Fruit fly (Drosophila melanogaster) Kc167 (cell line): ENCODE data around the gene CAH6.

Source experiments
- Sin3A ChIP-seq: fragments of >200 bp; optimal IDR thresholded peaks from 2 replicates; lab custom pipeline; 2018; ENCODE audit warnings: missing external identifiers
- h ChIP-seq: fragments of >200 bp; optimal IDR thresholded peaks from 3 replicates; lab custom pipeline; 2018; ENCODE audit warnings: missing external identifiers
- insv ChIP-seq: fragments of >200 bp; optimal IDR thresholded peaks from 3 replicates; lab custom pipeline; 2018; ENCODE audit warnings: missing external identifiers

DNA sequence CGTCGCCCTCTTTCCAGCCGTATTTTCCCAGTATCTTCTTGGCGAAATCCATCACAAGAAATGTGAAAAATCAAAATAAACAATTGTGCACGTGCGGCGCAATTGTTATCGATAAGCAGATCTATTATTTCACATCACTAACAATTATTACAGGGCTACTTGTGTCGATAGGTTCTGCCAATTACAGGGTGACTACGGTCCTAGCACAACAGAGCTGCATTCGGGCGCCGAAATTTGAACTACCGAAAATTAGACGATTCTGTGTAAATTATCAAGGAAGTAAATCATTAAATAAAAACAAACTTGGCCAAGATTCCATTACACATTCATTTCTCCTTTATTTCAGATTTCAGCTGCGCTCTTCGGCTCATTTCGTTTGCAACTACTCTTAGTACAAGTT is 41.6 kb upstream of the CAH6 start, which contains the start of gene CG15561:
- TF ChIP-seq h (lab: Kevin White, UChicago), result no peak
- TF ChIP-seq Sin3A (lab: Kevin White, UChicago), result no peak
- no peak for TF ChIP-seq insv
